Worm (Caenorhabditis elegans): ENCODE results near the gene fubl-1.

DNA sequence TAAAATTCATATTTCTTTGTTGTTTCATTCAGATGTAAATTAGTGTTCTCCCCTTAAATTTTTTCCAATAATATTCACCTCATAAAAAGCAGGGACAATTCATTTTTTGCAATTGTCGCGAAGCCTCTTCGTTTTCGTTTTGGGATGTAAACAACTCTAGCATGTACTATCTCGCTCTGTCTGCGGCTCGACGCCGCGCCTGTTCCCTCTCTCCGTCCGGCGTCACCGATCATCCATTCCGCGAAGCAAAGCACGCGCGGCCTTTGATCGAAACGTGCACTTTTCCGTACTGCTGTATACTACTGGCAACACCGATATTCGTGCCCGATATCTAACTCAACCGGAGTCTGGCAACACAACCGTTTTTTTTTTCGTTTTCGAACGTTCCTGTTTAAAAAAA is 8.3 kb upstream of the fubl-1 start:
- TF ChIP-seq elt-3 (tag; optimal IDR thresholded peaks at IDR 0.05) (no peak), fkh-10 (GFP tag; optimal IDR thresholded peaks at IDR 0.05) (no peak), ama-1 (optimal IDR thresholded peaks at IDR 0.05) (no peak), efl-1 (optimal IDR thresholded peaks at IDR 0.05) (no peak), efl-1 (GFP tag; optimal IDR thresholded peaks at IDR 0.05 in 1 of 2) (no peak)
